Fruit fly (Drosophila melanogaster): ENCODE data around the gene CG12065.
A peak's percentile ranks its signal among the peaks of the same experiment; 100 is the strongest.

CG12065 gene

dm6 chrX:8573744-8574484 lies at the start of gene CG12065:
Gene CG12065 (plus strand): TSS chrX:8574306.
- TF ChIP-seq noc (tag; optimal IDR thresholded peaks at IDR 0.05): no peak

- TF ChIP-seq noc (tag; optimal IDR thresholded peaks at IDR 0.05): no peak
Observed at dm6 chrX:8529598-8529997, 44.5 kb upstream of the CG12065 start, which contains the start of gene PIP82. Gene PIP82 (minus strand): TSS chrX:8529698.

- TF ChIP-seq noc (tag; optimal IDR thresholded peaks at IDR 0.05): no peak
Observed at dm6 chrX:8531775-8532174, 42.3 kb upstream of the CG12065 start.

dm6 chrX:8533589-8534320 lies 40.4 kb upstream of the CG12065 start:
- peak; percentile 68 for TF ChIP-seq noc (tag; optimal IDR thresholded peaks at IDR 0.05)

dm6 chrX:8534321-8534661 lies 39.8 kb upstream of the CG12065 start:
- no peak for TF ChIP-seq noc (tag; optimal IDR thresholded peaks at IDR 0.05)

- no peak for TF ChIP-seq noc (tag; optimal IDR thresholded peaks at IDR 0.05)
Observed at dm6 chrX:8534734-8535133, 39.4 kb upstream of the CG12065 start.

- no peak for TF ChIP-seq noc (tag; optimal IDR thresholded peaks at IDR 0.05)
Observed at dm6 chrX:8536649-8537048, 37.5 kb upstream of the CG12065 start.

- TF ChIP-seq noc (tag; optimal IDR thresholded peaks at IDR 0.05): no peak
Observed at dm6 chrX:8538182-8538581, 35.9 kb upstream of the CG12065 start.

dm6 chrX:8538993-8539392 lies 35.1 kb upstream of the CG12065 start:
- TF ChIP-seq noc (tag; optimal IDR thresholded peaks at IDR 0.05): no peak

dm6 chrX:8541985-8542384 lies 32.1 kb upstream of the CG12065 start:
- TF ChIP-seq noc (tag; optimal IDR thresholded peaks at IDR 0.05): no peak

dm6 chrX:8542728-8543127 lies 31.4 kb upstream of the CG12065 start:
- TF ChIP-seq noc (tag; optimal IDR thresholded peaks at IDR 0.05): no peak

- no peak for TF ChIP-seq noc (tag; optimal IDR thresholded peaks at IDR 0.05)
Observed at dm6 chrX:8554303-8554702, 19.8 kb upstream of the CG12065 start.

- no peak for TF ChIP-seq noc (tag; optimal IDR thresholded peaks at IDR 0.05)
Observed at dm6 chrX:8558762-8559172, 15.3 kb upstream of the CG12065 start, which contains the start of gene IntS4. Gene IntS4 (minus strand): TSS chrX:8558781.

- TF ChIP-seq noc (tag; optimal IDR thresholded peaks at IDR 0.05): peak; percentile 35
Observed at dm6 chrX:8560087-8560999, 13.8 kb upstream of the CG12065 start, which contains the start of the genes CG12112 and Trf4-1. Gene CG12112 (minus strand): TSS chrX:8560192. Gene Trf4-1 (plus strand): TSS chrX:8560322.

- TF ChIP-seq noc (tag; optimal IDR thresholded peaks at IDR 0.05): no peak
Observed at dm6 chrX:8561404-8562397, 12.4 kb upstream of the CG12065 start.
